Worm (Caenorhabditis elegans) whole organism, young adult: ENCODE results near the gene ptr-22.

ENCODE experiments used
- B0019.2 ChIP-seq: fragments of 200-800 bp; sonication (Bioruptor generic); conservative IDR thresholded peaks from 2 replicates; pipeline ENCODE4 v1.3.6; 2022; ENCODE audit warnings: missing genetic modification reagents, missing genetic modification characterization, missing compliant biosample characterization
- ceh-27 ChIP-seq: fragments of 200-800 bp; sonication (Bioruptor generic); optimal IDR thresholded peaks from 2 replicates; lab custom pipeline; 2018; ENCODE audit warnings: mild to moderate bottlenecking, missing genetic modification characterization, moderate library complexity, missing compliant biosample characterization
- lir-1 ChIP-seq: fragments of 200-800 bp; sonication (Bioruptor generic); conservative IDR thresholded peaks from 2 replicates; pipeline ENCODE4 v1.3.6; 2022; ENCODE audit warnings: missing genetic modification reagents, missing genetic modification characterization, missing compliant biosample characterization
- pha-4 ChIP-seq: fragments of 150-350 bp; sonication (generic microtip); optimal IDR thresholded peaks from 2 replicates; lab custom pipeline; 2014; ENCODE audit warnings: missing biosample characterization, missing genetic modification reagents, missing genetic modification characterization

DNA sequence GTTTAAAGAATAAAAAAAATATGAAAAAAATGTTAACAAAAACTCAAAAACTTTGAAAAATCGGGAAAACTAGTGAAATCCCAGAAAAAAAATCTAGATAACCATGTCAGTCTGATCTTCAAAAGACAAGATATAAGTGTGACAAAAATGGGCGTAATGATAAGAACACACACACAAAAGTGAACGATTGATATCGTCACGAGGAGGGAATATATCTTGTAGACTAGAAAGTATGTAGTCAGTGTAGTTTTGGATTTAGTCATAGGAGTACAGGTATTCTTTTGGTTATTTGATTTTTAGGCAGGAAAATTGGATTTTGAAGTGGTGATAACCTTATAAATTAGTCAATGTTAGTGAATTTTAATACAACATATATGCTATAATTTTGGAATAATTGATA is 3.4 kb upstream of the ptr-22 start:
- TF ChIP-seq B0019.2 (GFP tag; lab: Robert Waterston, UW) (no peak), pha-4 (tag; lab: Kevin White, UChicago) (no peak), ceh-27 (GFP tag; lab: Kevin White, UChicago) (no peak), lir-1 (GFP tag; lab: Robert Waterston, UW) (no peak)
